Fruit fly (Drosophila melanogaster): ENCODE measurements around the gene CG10561.

Gene CG10561

DNA sequence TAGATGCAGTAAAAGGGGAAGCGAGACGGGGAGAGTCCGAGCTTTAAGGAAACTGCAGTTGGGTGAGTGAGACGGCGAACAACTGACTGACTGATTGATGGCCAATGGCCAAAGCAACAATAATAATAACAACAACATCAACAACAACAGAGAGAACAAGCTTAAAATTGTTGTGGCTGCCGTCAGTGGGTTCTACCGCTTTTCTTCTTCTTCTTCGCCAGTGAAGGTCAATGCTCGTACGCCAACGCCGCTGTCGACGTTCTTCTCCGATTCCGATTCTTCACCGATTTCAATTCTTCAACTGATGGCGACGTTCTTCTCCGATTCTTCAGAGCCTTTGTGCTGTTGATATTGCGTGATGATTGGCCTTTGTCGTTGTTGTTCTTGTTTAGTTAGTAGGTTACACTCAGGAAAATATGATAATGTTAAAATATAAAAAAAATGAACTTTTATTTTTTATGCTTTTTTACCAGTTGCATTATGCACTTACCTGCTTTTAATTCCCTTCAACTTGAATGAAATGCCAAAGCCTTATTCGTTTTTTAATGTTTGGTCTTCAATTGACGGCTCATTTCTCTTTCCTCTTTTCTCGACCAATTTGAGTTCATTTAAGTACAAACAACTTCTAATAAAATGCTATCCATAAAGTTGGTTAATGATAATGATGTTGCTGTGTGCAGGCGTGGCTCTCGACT, 28.1 kb downstream of the CG10561 start (continued):
- TF ChIP-seq sd (tag; optimal IDR thresholded peaks at IDR 0.05) = no peak
- TF ChIP-seq aop (GFP tag; IDR thresholded peaks at IDR 0.05) = no peak
- peak; percentile 41 for TF ChIP-seq lilli (GFP tag; optimal IDR thresholded peaks at IDR 0.05)
- no peak for TF ChIP-seq so (GFP tag; IDR thresholded peaks at IDR 0.05)
- no peak for TF ChIP-seq ash1 (GFP tag; optimal IDR thresholded peaks at IDR 0.05)
- TF ChIP-seq hth (optimal IDR thresholded peaks at IDR 0.05) = no peak
- TF ChIP-seq CG4854 (GFP tag; optimal IDR thresholded peaks at IDR 0.05) = no peak
- TF ChIP-seq gce (GFP tag; IDR thresholded peaks at IDR 0.05) = no peak
- TF ChIP-seq Sox102F (GFP tag; optimal IDR thresholded peaks at IDR 0.05) = no peak
- TF ChIP-seq CG15601 (tag; optimal IDR thresholded peaks at IDR 0.05) = no peak
- TF ChIP-seq MBD-R2 (GFP tag; IDR thresholded peaks at IDR 0.05) = no peak
- TF ChIP-seq Jarid2 (GFP tag; optimal IDR thresholded peaks at IDR 0.05) = no peak
- TF ChIP-seq Six4 (GFP tag; optimal IDR thresholded peaks at IDR 0.05) = no peak
- no peak for TF ChIP-seq ac (GFP tag; optimal IDR thresholded peaks at IDR 0.05)
- no peak for TF ChIP-seq CG9876 (GFP tag; optimal IDR thresholded peaks at IDR 0.05)
- no peak for TF ChIP-seq p53 (GFP tag; optimal IDR thresholded peaks at IDR 0.05)
- TF ChIP-seq Med (GFP tag) = peak; percentile 59
- TF ChIP-seq crp (GFP tag; optimal IDR thresholded peaks at IDR 0.05) = no peak
- no peak for TF ChIP-seq CG6791 (GFP tag; IDR thresholded peaks at IDR 0.05; ENCODE audit: partially characterized antibody)
- TF ChIP-seq exex (tag; optimal IDR thresholded peaks at IDR 0.05) = no peak
- no peak for TF ChIP-seq CG31365 (tag; optimal IDR thresholded peaks at IDR 0.05)
- TF ChIP-seq esg (GFP tag; conservative IDR thresholded peaks at IDR 0.05) = no peak
- TF ChIP-seq Oli (tag; optimal IDR thresholded peaks at IDR 0.05) = no peak
- TF ChIP-seq tio (GFP tag; optimal IDR thresholded peaks at IDR 0.05) = no peak
- no peak for TF ChIP-seq CG9437 (GFP tag; optimal IDR thresholded peaks at IDR 0.05)
- TF ChIP-seq Xrp1 (GFP tag; IDR thresholded peaks at IDR 0.05) = no peak
- no peak for TF ChIP-seq dmrt99B (tag; optimal IDR thresholded peaks at IDR 0.05)
- TF ChIP-seq ci (GFP tag; IDR thresholded peaks at IDR 0.05) = no peak
- no peak for TF ChIP-seq CG16863 (GFP tag; optimal IDR thresholded peaks at IDR 0.05)
- TF ChIP-seq ERR (GFP tag; optimal IDR thresholded peaks at IDR 0.05) = no peak
- TF ChIP-seq otp (GFP tag; IDR thresholded peaks at IDR 0.05) = no peak
- TF ChIP-seq fru (optimal IDR thresholded peaks at IDR 0.05) = no peak
- TF ChIP-seq CG31388 (GFP tag; optimal IDR thresholded peaks at IDR 0.05) = no peak
- TF ChIP-seq rib (GFP tag; IDR thresholded peaks at IDR 0.05) = no peak
- TF ChIP-seq usp (GFP tag; optimal IDR thresholded peaks at IDR 0.05) = no peak
- no peak for TF ChIP-seq pum (GFP tag; optimal IDR thresholded peaks at IDR 0.05)
- 0 out of 3 replicates have a peak, but pooled peaks have one; percentile 64 for TF ChIP-seq CG2199 (GFP tag; IDR thresholded peaks at IDR 0.05)
- peak; percentile 85 for TF ChIP-seq chinmo (GFP tag; IDR thresholded peaks at IDR 0.05; ENCODE audit: partially characterized antibody)
- TF ChIP-seq CG10979 (tag; optimal IDR thresholded peaks at IDR 0.05) = peak; percentile 27
- TF ChIP-seq CG10274 (GFP tag; optimal IDR thresholded peaks at IDR 0.05) = no peak
- TF ChIP-seq pb (GFP tag; optimal IDR thresholded peaks at IDR 0.05) = no peak
- TF ChIP-seq CG12391 (tag; optimal IDR thresholded peaks at IDR 0.05) = no peak
- no peak for TF ChIP-seq HLH4C (GFP tag; IDR thresholded peaks at IDR 0.05; ENCODE audit: partially characterized antibody)
- no peak for TF ChIP-seq CG4617 (GFP tag; optimal IDR thresholded peaks at IDR 0.05; ENCODE audit: borderline replicate concordance)
- TF ChIP-seq Sry-β (GFP tag; optimal IDR thresholded peaks at IDR 0.05) = no peak
- no peak for TF ChIP-seq dan (GFP tag; IDR thresholded peaks at IDR 0.05)
- no peak for TF ChIP-seq CG6813 (GFP tag; optimal IDR thresholded peaks at IDR 0.05)
- TF ChIP-seq E2f2 (GFP tag; IDR thresholded peaks at IDR 0.05) = no peak
- no peak for TF ChIP-seq prd (optimal IDR thresholded peaks at IDR 0.05)
- TF ChIP-seq prd (GFP tag; IDR thresholded peaks at IDR 0.05) = 0 out of 3 replicates have a peak, but pooled peaks have one; percentile 16
- no peak for TF ChIP-seq Asciz (GFP tag; optimal IDR thresholded peaks at IDR 0.05)

Data from whole organism, embryonic.